Worm (Caenorhabditis elegans): Measurements from ENCODE around the gene T19D7.5.

DNA sequence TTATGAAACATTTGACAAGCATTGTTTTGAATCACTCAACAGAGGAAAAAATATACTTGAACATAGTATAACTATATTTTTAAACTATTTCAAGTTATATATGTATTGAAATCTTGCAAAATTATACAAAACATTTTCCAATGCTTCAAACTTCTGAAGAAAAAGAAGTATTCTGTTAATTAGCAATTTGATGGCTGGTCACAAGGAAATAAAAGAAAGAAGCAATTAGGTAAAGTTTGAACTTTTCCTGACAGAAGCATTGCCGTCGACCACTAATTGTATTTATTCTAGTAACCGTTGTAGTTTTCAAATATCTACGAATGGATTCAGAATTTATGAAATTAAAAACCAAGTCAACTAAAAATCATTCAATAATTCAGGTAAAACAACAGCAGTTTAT, 22.6 kb upstream of the T19D7.5 start:
- TF ChIP-seq zip-5 (tag; optimal IDR thresholded peaks at IDR 0.05): no peak
- no peak for TF ChIP-seq ceh-2 (tag; optimal IDR thresholded peaks at IDR 0.05)
- TF ChIP-seq unc-55 (GFP tag; optimal IDR thresholded peaks at IDR 0.05): no peak
- no peak for TF ChIP-seq dve-1 (tag; optimal IDR thresholded peaks at IDR 0.05)
- no peak for TF ChIP-seq pha-4 (tag; optimal IDR thresholded peaks at IDR 0.05)
- TF ChIP-seq odd-2 (tag; optimal IDR thresholded peaks at IDR 0.05): no peak
- no peak for TF ChIP-seq ceh-45 (GFP tag; IDR thresholded peaks at IDR 0.05)
- TF ChIP-seq ceh-30 (tag; optimal IDR thresholded peaks at IDR 0.05): no peak
- no peak for TF ChIP-seq ama-1 (optimal IDR thresholded peaks at IDR 0.05)
- no peak for TF ChIP-seq tbx-2 (tag; optimal IDR thresholded peaks at IDR 0.05)
- no peak for TF ChIP-seq fkh-10 (GFP tag; optimal IDR thresholded peaks at IDR 0.05)
- TF ChIP-seq che-1 (tag; optimal IDR thresholded peaks at IDR 0.05): no peak

Data from whole organism, late embryonic.